Fruit fly (Drosophila melanogaster): ENCODE data around the gene CG14321.

dm6 chr3R:17776952-17777407 is 43.6 kb downstream of the CG14321 start:
- TF ChIP-seq rn (GFP tag; IDR thresholded peaks at IDR 0.05), result no peak
- TF ChIP-seq CG17806 (tag; optimal IDR thresholded peaks at IDR 0.05), result peak; percentile 30
- TF ChIP-seq CG14655 (GFP tag; optimal IDR thresholded peaks at IDR 0.05), result peak; percentile 7
- TF ChIP-seq Snoo (tag; optimal IDR thresholded peaks at IDR 0.05), result no peak
- TF ChIP-seq EcR (GFP tag; optimal IDR thresholded peaks at IDR 0.05), result no peak
- no peak for TF ChIP-seq CG8301 (tag; optimal IDR thresholded peaks at IDR 0.05)
- no peak for TF ChIP-seq CG15710 (tag; optimal IDR thresholded peaks at IDR 0.05)
- no peak for TF ChIP-seq CG9948 (tag; optimal IDR thresholded peaks at IDR 0.05)
- no peak for TF ChIP-seq Pif1A (GFP tag; optimal IDR thresholded peaks at IDR 0.05)
- no peak for TF ChIP-seq Pif1B (GFP tag; optimal IDR thresholded peaks at IDR 0.05)
- TF ChIP-seq CG34367 (tag; optimal IDR thresholded peaks at IDR 0.05), result no peak
